Worm (Caenorhabditis elegans) whole organism, young adult: ENCODE data around the gene paqr-1.

Experiments used
- ama-1 ChIP-seq, 3 experiments: fragments of 150-350 bp in 1 of 3; sonication (generic microtip) in 2 of 3; optimal IDR thresholded peaks; 2 replicates each; lab custom pipeline; 2014 to 2018; ENCODE audit warnings: missing biosample characterization in 2 of 3, missing genetic modification characterization in 2 of 3, missing genetic modification reagents in 2 of 3
- dpl-1 ChIP-seq: fragments of 150-350 bp; optimal IDR thresholded peaks from 2 replicates; lab custom pipeline; 2014; ENCODE audit warnings: missing biosample characterization, missing genetic modification reagents, missing genetic modification characterization
- rec-8 ChIP-seq, 2 experiments: sonication (generic microtip); optimal IDR thresholded peaks; 2 replicates each; lab custom pipeline; 2016; ENCODE audit warnings: mild to moderate bottlenecking in 2 of 2, missing genetic modification characterization in 2 of 2, missing genetic modification reagents in 2 of 2, missing genotype in 2 of 2, missing biosample characterization in 1 of 2, missing compliant biosample characterization in 1 of 2, moderate library complexity in 1 of 2
- zfh-2 ChIP-seq: fragments of 200-800 bp; sonication (Bioruptor generic); conservative IDR thresholded peaks from 2 replicates; pipeline ENCODE4 v1.3.6; 2022; ENCODE audit warnings: missing genetic modification reagents, missing genetic modification characterization, missing compliant biosample characterization

ce11 chrIV:6574343-6574742 lies 19.1 kb upstream of the paqr-1 start:
- TF ChIP-seq rec-8 (tag; optimal IDR thresholded peaks at IDR 0.05; lab: Kevin White, UChicago) = no peak
- no peak for TF ChIP-seq zfh-2 (GFP tag; lab: Robert Waterston, UW)
- TF ChIP-seq ama-1 (optimal IDR thresholded peaks at IDR 0.05; lab: Kevin White, UChicago) = no peak
- TF ChIP-seq ama-1 (GFP tag; optimal IDR thresholded peaks at IDR 0.05; lab: Kevin White, UChicago) = no peak
- TF ChIP-seq dpl-1 = no peak
